Worm (Caenorhabditis elegans) whole organism, midembryonic: ENCODE results near the gene C14A11.9.

ENCODE experiments used
- T22C8.4 ChIP-seq: fragments of 200-800 bp; sonication (Bioruptor generic); IDR thresholded peaks from 2 replicates; pipeline ENCODE4 v1.3.6; 2022; ENCODE audit warnings: missing genetic modification characterization, missing compliant biosample characterization
- flt-1 ChIP-seq: fragments of 200-800 bp; sonication (Bioruptor generic); IDR thresholded peaks from 2 replicates; pipeline ENCODE4 v1.3.6; 2022; ENCODE audit warnings: missing genetic modification characterization, missing compliant biosample characterization
- klf-2 ChIP-seq: fragments of 200-800 bp; sonication (Bioruptor generic); conservative IDR thresholded peaks from 2 replicates; pipeline ENCODE4 v1.3.6; 2022; ENCODE audit warnings: missing genetic modification reagents, missing genetic modification characterization, missing compliant biosample characterization
- med-1 ChIP-seq: sonication (generic microtip); optimal IDR thresholded peaks from 2 replicates; lab custom pipeline; 2017; ENCODE audit warnings: missing genetic modification characterization, mild to moderate bottlenecking, missing compliant biosample characterization, antibody characterized with exemption, missing genetic modification reagents; ENCODE audit not compliant: insufficient read depth
- ztf-29 ChIP-seq: fragments of 200-800 bp; sonication (Bioruptor generic); IDR thresholded peaks from 2 replicates; pipeline ENCODE4 v1.3.6; 2022; ENCODE audit warnings: missing genetic modification reagents, missing genetic modification characterization, missing compliant biosample characterization

DNA sequence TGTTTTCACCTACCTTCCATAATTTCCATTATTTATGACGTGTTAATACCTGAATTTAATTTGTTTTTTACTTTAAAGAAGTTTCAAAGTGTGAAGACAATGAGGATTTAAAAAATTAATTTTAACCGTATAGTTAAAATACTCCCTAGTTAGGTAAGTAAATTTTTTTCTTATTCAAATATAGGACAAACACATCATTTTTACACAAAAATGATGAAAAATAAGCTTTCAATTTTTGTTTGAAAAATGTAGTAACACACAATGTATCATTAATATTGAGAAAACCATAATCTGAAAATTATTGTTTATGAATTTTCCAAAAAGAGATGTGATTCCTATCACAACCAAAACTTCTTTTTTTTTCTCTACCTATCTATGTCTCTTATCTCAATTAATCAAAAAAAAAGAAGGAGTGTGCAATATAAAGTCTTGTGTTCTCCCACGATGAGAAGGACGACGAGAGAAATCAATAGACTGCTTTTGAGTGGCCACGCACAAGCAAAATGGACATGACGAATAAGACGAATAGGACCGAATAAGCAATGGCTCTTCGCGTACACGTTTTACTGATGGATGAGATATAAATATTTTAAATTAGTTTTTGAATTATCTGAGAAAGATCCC lies 4.8 kb upstream of the C14A11.9 start, which contains the start of gene C14A11.6:
- TF ChIP-seq ztf-29 (GFP tag; lab: Robert Waterston, UW) (no peak), med-1 (GFP tag; lab: Kevin White, UChicago) (no peak), flt-1 (GFP tag; lab: Robert Waterston, UW) (no peak), klf-2 (GFP tag; lab: Robert Waterston, UW) (no peak), T22C8.4 (GFP tag; lab: Robert Waterston, UW) (no peak)
